Fruit fly (Drosophila melanogaster): ENCODE results near the gene Ing3.
A peak's percentile ranks its signal among the peaks of the same experiment; 100 is the strongest.

Ing3 gene

dm6 chrX:18621649-18622346 is 31.1 kb downstream of the Ing3 start:
- TF ChIP-seq acj6 (GFP tag; optimal IDR thresholded peaks at IDR 0.05), result no peak
- TF ChIP-seq Eip78C (GFP tag), result peak; percentile 27

- TF ChIP-seq acj6 (GFP tag; optimal IDR thresholded peaks at IDR 0.05), result no peak
- TF ChIP-seq Eip78C (GFP tag), result peak; percentile 6
- peak; percentile 2 for TF ChIP-seq CG6808 (GFP tag; optimal IDR thresholded peaks at IDR 0.05)
These were observed 34.8 kb downstream of the Ing3 start for dm6 chrX:18618122-18618521.

- TF ChIP-seq CG6276 (GFP tag; optimal IDR thresholded peaks at IDR 0.05), result no peak
- TF ChIP-seq ss (GFP tag; optimal IDR thresholded peaks at IDR 0.05), result no peak
- no peak for TF ChIP-seq pdm3 (GFP tag; optimal IDR thresholded peaks at IDR 0.05)
- no peak for TF ChIP-seq dac (GFP tag; optimal IDR thresholded peaks at IDR 0.05)
- TF ChIP-seq fd85E (GFP tag; optimal IDR thresholded peaks at IDR 0.05), result no peak
- TF ChIP-seq CG34406 (GFP tag; optimal IDR thresholded peaks at IDR 0.05), result no peak
- TF ChIP-seq vri (GFP tag; optimal IDR thresholded peaks at IDR 0.05), result no peak
- TF ChIP-seq CG11902 (GFP tag; optimal IDR thresholded peaks at IDR 0.05), result no peak
- TF ChIP-seq CG8319 (GFP tag; optimal IDR thresholded peaks at IDR 0.05), result no peak
- no peak for TF ChIP-seq CG15336 (GFP tag; IDR thresholded peaks at IDR 0.05)
- TF ChIP-seq OdsH (GFP tag; optimal IDR thresholded peaks at IDR 0.05), result no peak
- no peak for TF ChIP-seq Ets21C (GFP tag; optimal IDR thresholded peaks at IDR 0.05)
- TF ChIP-seq CG3919 (GFP tag; optimal IDR thresholded peaks at IDR 0.05), result no peak
These were observed 35.4 kb downstream of the Ing3 start, which contains the start of gene CG15040 for dm6 chrX:18617489-18617888. TSS of gene CG15040 (minus strand) at chrX:18617589.

dm6 chrX:18613434-18613833 is 39.5 kb downstream of the Ing3 start:
- TF ChIP-seq Sox102F (GFP tag; optimal IDR thresholded peaks at IDR 0.05) (peak; percentile 29), CG3919 (GFP tag; optimal IDR thresholded peaks at IDR 0.05) (peak; percentile 22), CG15336 (GFP tag; IDR thresholded peaks at IDR 0.05) (no peak), eg (GFP tag; IDR thresholded peaks at IDR 0.05) (no peak), topi (GFP tag; optimal IDR thresholded peaks at IDR 0.05) (no peak), Smox (GFP tag; optimal IDR thresholded peaks at IDR 0.05) (peak; percentile 31), fd85E (GFP tag; optimal IDR thresholded peaks at IDR 0.05) (no peak), acj6 (GFP tag; optimal IDR thresholded peaks at IDR 0.05) (peak; percentile 38), dac (GFP tag; optimal IDR thresholded peaks at IDR 0.05) (no peak), CG32006 (GFP tag; optimal IDR thresholded peaks at IDR 0.05) (peak; percentile 12), CG8119 (GFP tag; IDR thresholded peaks at IDR 0.05) (no peak), CG8319 (GFP tag; optimal IDR thresholded peaks at IDR 0.05) (no peak), OdsH (GFP tag; optimal IDR thresholded peaks at IDR 0.05) (peak; percentile 22), CG6808 (GFP tag; optimal IDR thresholded peaks at IDR 0.05) (peak; percentile 12), Blimp-1 (GFP tag; optimal IDR thresholded peaks at IDR 0.05) (no peak), CG6854 (GFP tag; optimal IDR thresholded peaks at IDR 0.05) (no peak), CG6163 (GFP tag; IDR thresholded peaks at IDR 0.05) (peak; percentile 48; the same call in 1 of the 3 replicates), CG16779 (tag; optimal IDR thresholded peaks at IDR 0.05) (no peak), net (GFP tag; optimal IDR thresholded peaks at IDR 0.05) (no peak), Ets21C (GFP tag; optimal IDR thresholded peaks at IDR 0.05) (peak; percentile 27), Hr4 (GFP tag; optimal IDR thresholded peaks at IDR 0.05) (peak; percentile 10), CG10631 (GFP tag; optimal IDR thresholded peaks at IDR 0.05) (peak; percentile 22), Eip93F (GFP tag; optimal IDR thresholded peaks at IDR 0.05) (no peak), CG9139 (GFP tag; optimal IDR thresholded peaks at IDR 0.05) (no peak), pdm3 (GFP tag; optimal IDR thresholded peaks at IDR 0.05) (peak; percentile 34), Hr39 (GFP tag; optimal IDR thresholded peaks at IDR 0.05) (peak; percentile 49), fkh (GFP tag; optimal IDR thresholded peaks at IDR 0.05) (no peak), CG3032 (tag; optimal IDR thresholded peaks at IDR 0.05) (peak; percentile 21), CG34406 (GFP tag; optimal IDR thresholded peaks at IDR 0.05) (no peak), lz (GFP tag; optimal IDR thresholded peaks at IDR 0.05) (peak; percentile 42), CG10669 (GFP tag; optimal IDR thresholded peaks at IDR 0.05) (peak; percentile 46), Ets96B (tag; optimal IDR thresholded peaks at IDR 0.05) (peak; percentile 36), Hr38 (GFP tag; optimal IDR thresholded peaks at IDR 0.05) (no peak), Eip78C (GFP tag) (peak; percentile 63), Lpt (GFP tag; optimal IDR thresholded peaks at IDR 0.05) (no peak), CG1621 (tag; optimal IDR thresholded peaks at IDR 0.05) (peak; percentile 13), dsx (GFP tag; optimal IDR thresholded peaks at IDR 0.05; ENCODE audit: poor library complexity, severe bottlenecking) (no peak), CG8632 (GFP tag; optimal IDR thresholded peaks at IDR 0.05) (no peak), CG11294 (GFP tag; IDR thresholded peaks at IDR 0.05) (no peak)
